Worm (Caenorhabditis elegans) whole organism, young adult: ENCODE results near the gene K08D12.4.

Experiments
- B0019.2 ChIP-seq: fragments of 200-800 bp; sonication (Bioruptor generic); conservative IDR thresholded peaks from 2 replicates; pipeline ENCODE4 v1.3.6; 2022; ENCODE audit warnings: missing genetic modification reagents, missing genetic modification characterization, missing compliant biosample characterization
- B0035.1 ChIP-seq: sonication (generic microtip); optimal IDR thresholded peaks from 2 replicates; lab custom pipeline; 2016; ENCODE audit warnings: missing genetic modification characterization, mild to moderate bottlenecking, missing compliant biosample characterization, missing genotype, missing genetic modification reagents
- B0336.3 ChIP-seq: fragments of 200-800 bp; sonication (Bioruptor generic); IDR thresholded peaks from 2 replicates; pipeline ENCODE4 v1.3.6; 2022; ENCODE audit warnings: missing genetic modification characterization, missing compliant biosample characterization
- F23B12.7 ChIP-seq: sonication (generic microtip); optimal IDR thresholded peaks from 2 replicates; lab custom pipeline; 2017; ENCODE audit warnings: missing genetic modification characterization, mild to moderate bottlenecking, missing compliant biosample characterization, antibody characterized with exemption, moderate library complexity; ENCODE audit not compliant: insufficient read depth
- F37B4.10 ChIP-seq: fragments of 200-800 bp; sonication (Bioruptor generic); IDR thresholded peaks from 2 replicates; pipeline ENCODE4 v1.3.6; 2022; ENCODE audit warnings: missing genetic modification characterization, missing compliant biosample characterization
- F52B5.7 ChIP-seq: sonication (generic microtip); optimal IDR thresholded peaks from 2 replicates; lab custom pipeline; 2016; ENCODE audit warnings: mild to moderate bottlenecking, missing genetic modification characterization, missing compliant biosample characterization
- F55B11.4 ChIP-seq: sonication (generic microtip); optimal IDR thresholded peaks from 2 replicates; lab custom pipeline; 2016; ENCODE audit warnings: missing compliant biosample characterization, missing genetic modification characterization, borderline replicate concordance; ENCODE audit not compliant: insufficient read depth
- T26A5.8 ChIP-seq: sonication (generic microtip); optimal IDR thresholded peaks from 2 replicates; lab custom pipeline; 2016; ENCODE audit warnings: missing genetic modification characterization, missing compliant biosample characterization
- Y53F4B.3 ChIP-seq: fragments of 200-800 bp; sonication (Bioruptor generic); IDR thresholded peaks from 2 replicates; pipeline ENCODE4 v1.3.6; 2022; ENCODE audit warnings: missing genetic modification reagents, missing genetic modification characterization, missing compliant biosample characterization
- Y53G8AR.9 ChIP-seq: fragments of 200-800 bp; sonication (Bioruptor generic); conservative IDR thresholded peaks from 2 replicates; pipeline ENCODE4 v1.3.6; 2022; ENCODE audit warnings: missing genetic modification reagents, missing genetic modification characterization, missing compliant biosample characterization
- Y67H2A.10 ChIP-seq: fragments of 200-800 bp; sonication (Bioruptor generic); conservative IDR thresholded peaks from 2 replicates; pipeline ENCODE4 v1.3.6; 2022; ENCODE audit warnings: missing genetic modification reagents, missing genetic modification characterization, missing compliant biosample characterization
- ZK185.1 ChIP-seq: sonication (generic microtip); optimal IDR thresholded peaks from 2 replicates; lab custom pipeline; 2016; ENCODE audit warnings: mild to moderate bottlenecking, missing genetic modification characterization, missing compliant biosample characterization; ENCODE audit not compliant: poor library complexity, severe bottlenecking
- akir-1 ChIP-seq: fragments of 200-800 bp; sonication (Bioruptor generic); optimal IDR thresholded peaks from 2 replicates; lab custom pipeline; 2018; ENCODE audit warnings: mild to moderate bottlenecking, missing genetic modification characterization, moderate library complexity, missing compliant biosample characterization
- aptf-2 ChIP-seq: fragments of 200-800 bp; sonication (Bioruptor generic); conservative IDR thresholded peaks from 2 replicates; pipeline ENCODE4 v1.3.6; 2022; ENCODE audit warnings: missing genetic modification reagents, missing genetic modification characterization, missing compliant biosample characterization
- aptf-3 ChIP-seq: fragments of 200-800 bp; sonication (Bioruptor generic); IDR thresholded peaks from 2 replicates; pipeline ENCODE4 v1.3.6; 2022; ENCODE audit warnings: missing genetic modification characterization, missing compliant biosample characterization
- attf-5 ChIP-seq: fragments of 200-800 bp; sonication (Bioruptor generic); optimal IDR thresholded peaks from 2 replicates; lab custom pipeline; 2018; ENCODE audit warnings: mild to moderate bottlenecking, missing genetic modification characterization, missing compliant biosample characterization
- bed-2 ChIP-seq: fragments of 200-800 bp; sonication (Bioruptor generic); IDR thresholded peaks from 2 replicates; pipeline ENCODE4 v1.3.6; 2022; ENCODE audit warnings: missing genetic modification reagents, missing genetic modification characterization, missing compliant biosample characterization
- ceh-27 ChIP-seq: fragments of 200-800 bp; sonication (Bioruptor generic); optimal IDR thresholded peaks from 2 replicates; lab custom pipeline; 2018; ENCODE audit warnings: mild to moderate bottlenecking, missing genetic modification characterization, moderate library complexity, missing compliant biosample characterization
- ceh-40 ChIP-seq: fragments of 200-800 bp; sonication (Bioruptor generic); IDR thresholded peaks from 2 replicates; pipeline ENCODE4 v1.3.6; 2022; ENCODE audit warnings: missing genetic modification characterization, missing compliant biosample characterization
- ceh-79 ChIP-seq: sonication (generic microtip); optimal IDR thresholded peaks from 2 replicates; lab custom pipeline; 2017; ENCODE audit warnings: mild to moderate bottlenecking, missing genetic modification characterization, missing compliant biosample characterization
- chd-7 ChIP-seq: sonication (generic microtip); optimal IDR thresholded peaks from 2 replicates; lab custom pipeline; 2016; ENCODE audit warnings: mild to moderate bottlenecking, missing genetic modification characterization, moderate library complexity, missing compliant biosample characterization
- die-1 ChIP-seq: sonication (generic microtip); optimal IDR thresholded peaks from 2 replicates; lab custom pipeline; 2016; ENCODE audit warnings: missing genotype, mild to moderate bottlenecking, missing genetic modification characterization, missing compliant biosample characterization
- dox-1 ChIP-seq: fragments of 200-800 bp; sonication (Bioruptor generic); IDR thresholded peaks from 2 replicates; pipeline ENCODE4 v1.3.6; 2022; ENCODE audit warnings: missing genetic modification reagents, missing genetic modification characterization, missing compliant biosample characterization
- egl-18 ChIP-seq: fragments of 200-800 bp; sonication (Bioruptor generic); IDR thresholded peaks from 2 replicates; pipeline ENCODE4 v1.3.6; 2022; ENCODE audit warnings: missing genetic modification reagents, missing genetic modification characterization, missing compliant biosample characterization
- egrh-3 ChIP-seq: fragments of 200-800 bp; sonication (Bioruptor generic); IDR thresholded peaks from 2 replicates; pipeline ENCODE4 v1.3.6; 2022; ENCODE audit warnings: missing genetic modification reagents, missing genetic modification characterization, missing compliant biosample characterization
- gei-17 ChIP-seq: fragments of 200-800 bp; sonication (Bioruptor generic); optimal IDR thresholded peaks from 2 replicates; lab custom pipeline; 2018; ENCODE audit warnings: mild to moderate bottlenecking, missing genetic modification characterization, missing compliant biosample characterization
- hlh-26 ChIP-seq: fragments of 200-800 bp; sonication (Bioruptor generic); conservative IDR thresholded peaks from 2 replicates; pipeline ENCODE4 v1.3.6; 2022; ENCODE audit warnings: missing genetic modification reagents, missing genetic modification characterization, missing compliant biosample characterization
- hrde-1 ChIP-seq: sonication (generic microtip); optimal IDR thresholded peaks from 2 replicates; lab custom pipeline; 2016; ENCODE audit warnings: missing genetic modification characterization, mild to moderate bottlenecking, missing compliant biosample characterization, moderate library complexity, missing genotype, missing genetic modification reagents, borderline replicate concordance
- lin-26 ChIP-seq: fragments of 200-800 bp; sonication (Bioruptor generic); IDR thresholded peaks from 2 replicates; pipeline ENCODE4 v1.3.6; 2022; ENCODE audit warnings: missing genetic modification reagents, missing genetic modification characterization, missing compliant biosample characterization
- lir-1 ChIP-seq: fragments of 200-800 bp; sonication (Bioruptor generic); conservative IDR thresholded peaks from 2 replicates; pipeline ENCODE4 v1.3.6; 2022; ENCODE audit warnings: missing genetic modification reagents, missing genetic modification characterization, missing compliant biosample characterization
- lsl-1 ChIP-seq: fragments of 200-800 bp; sonication (Bioruptor generic); optimal IDR thresholded peaks from 2 replicates; lab custom pipeline; 2018; ENCODE audit warnings: mild to moderate bottlenecking, missing genetic modification characterization, moderate library complexity, missing compliant biosample characterization
- madf-10 ChIP-seq: sonication (generic microtip); optimal IDR thresholded peaks from 2 replicates; lab custom pipeline; 2016; ENCODE audit warnings: mild to moderate bottlenecking, missing genetic modification characterization, missing compliant biosample characterization
- madf-3 ChIP-seq: fragments of 200-800 bp; sonication (Bioruptor generic); IDR thresholded peaks from 2 replicates; pipeline ENCODE4 v1.3.6; 2022; ENCODE audit warnings: missing genetic modification reagents, missing genetic modification characterization, missing compliant biosample characterization
- madf-8 ChIP-seq: fragments of 200-800 bp; sonication (Bioruptor generic); conservative IDR thresholded peaks from 2 replicates; pipeline ENCODE4 v1.3.6; 2022; ENCODE audit warnings: missing genetic modification reagents, missing genetic modification characterization, missing compliant biosample characterization
- mel-28 ChIP-seq: sonication (generic microtip); optimal IDR thresholded peaks from 2 replicates; lab custom pipeline; 2016; ENCODE audit warnings: borderline replicate concordance, mild to moderate bottlenecking, missing genetic modification characterization, missing compliant biosample characterization
- mes-4 ChIP-seq: sonication (generic microtip); optimal IDR thresholded peaks from 2 replicates; lab custom pipeline; 2016; ENCODE audit warnings: missing genotype, missing genetic modification characterization, missing compliant biosample characterization
- nfya-1 ChIP-seq: sonication (generic microtip); optimal IDR thresholded peaks from 2 replicates; lab custom pipeline; 2017; ENCODE audit warnings: antibody characterized with exemption, missing compliant biosample characterization, missing genetic modification characterization, borderline replicate concordance; ENCODE audit not compliant: insufficient read depth
- pbrm-1 ChIP-seq: fragments of 200-800 bp; sonication (Bioruptor generic); IDR thresholded peaks from 2 replicates; pipeline ENCODE4 v1.3.6; 2022; ENCODE audit warnings: missing genetic modification reagents, missing genetic modification characterization, missing compliant biosample characterization
- rec-8 ChIP-seq, 2 experiments: sonication (generic microtip); optimal IDR thresholded peaks; 2 replicates each; lab custom pipeline; 2016; ENCODE audit warnings: mild to moderate bottlenecking in 2 of 2, missing genetic modification characterization in 2 of 2, missing genetic modification reagents in 2 of 2, missing genotype in 2 of 2, missing biosample characterization in 1 of 2, missing compliant biosample characterization in 1 of 2, moderate library complexity in 1 of 2
- repo-1 ChIP-seq: sonication (generic microtip); optimal IDR thresholded peaks from 2 replicates; lab custom pipeline; 2017; ENCODE audit warnings: mild to moderate bottlenecking, missing genetic modification characterization, missing compliant biosample characterization
- sdz-38 ChIP-seq: sonication (generic microtip); optimal IDR thresholded peaks from 2 replicates; lab custom pipeline; 2016; ENCODE audit warnings: missing genotype, missing genetic modification characterization, missing compliant biosample characterization
- snpc-1.1 ChIP-seq: sonication (generic microtip); optimal IDR thresholded peaks from 2 replicates; lab custom pipeline; 2017; ENCODE audit warnings: missing genetic modification characterization, mild to moderate bottlenecking, missing compliant biosample characterization, antibody characterized with exemption, moderate library complexity, missing genotype, missing genetic modification reagents; ENCODE audit not compliant: insufficient read depth
- tbx-9 ChIP-seq: sonication (generic microtip); optimal IDR thresholded peaks from 2 replicates; lab custom pipeline; 2016; ENCODE audit warnings: borderline replicate concordance, missing genetic modification characterization, inconsistent platforms, missing compliant biosample characterization
- xnd-1 ChIP-seq: sonication (generic microtip); optimal IDR thresholded peaks from 2 replicates; lab custom pipeline; 2016; ENCODE audit warnings: missing genotype, missing genetic modification reagents, missing genetic modification characterization, missing compliant biosample characterization
- zim-3 ChIP-seq: sonication (generic microtip); optimal IDR thresholded peaks from 2 replicates; lab custom pipeline; 2017; ENCODE audit warnings: mild to moderate bottlenecking, missing genetic modification characterization, moderate library complexity, missing compliant biosample characterization
- ztf-25 ChIP-seq: fragments of 200-800 bp; sonication (Bioruptor generic); IDR thresholded peaks from 2 replicates; pipeline ENCODE4 v1.3.6; 2022; ENCODE audit warnings: missing genetic modification reagents, missing genetic modification characterization, missing compliant biosample characterization
- ztf-26 ChIP-seq: sonication (generic microtip); optimal IDR thresholded peaks from 2 replicates; lab custom pipeline; 2017; ENCODE audit warnings: missing genetic modification characterization, missing compliant biosample characterization

Gene K08D12.4

ce11 chrIV:1711029-1711489 is 4.0 kb downstream of the K08D12.4 start, which contains the start of gene rpi-2 (continued):
- peak; percentile 83 for TF ChIP-seq chd-7 (tag; lab: Kevin White, UChicago)
- peak; percentile 93 for TF ChIP-seq madf-3
- TF ChIP-seq ZK185.1 = no peak
- TF ChIP-seq mel-28 (tag; lab: Kevin White, UChicago) = no peak
- peak; percentile 97 for TF ChIP-seq F52B5.7 (tag; lab: Kevin White, UChicago)
- no peak for TF ChIP-seq egrh-3 (GFP tag; lab: Robert Waterston, UW)
- peak; percentile 96 for TF ChIP-seq Y53G8AR.9 (GFP tag; lab: Robert Waterston, UW)
- no peak for TF ChIP-seq Y67H2A.10
- TF ChIP-seq attf-5 (GFP tag; lab: Kevin White, UChicago) = peak; percentile 63
- no peak for TF ChIP-seq sdz-38 (tag; lab: Kevin White, UChicago)
- peak; percentile 97 for TF ChIP-seq B0336.3 (GFP tag; lab: Robert Waterston, UW)
- peak; percentile 80 for TF ChIP-seq B0035.1 (tag; lab: Kevin White, UChicago)
- TF ChIP-seq snpc-1.1 = peak; percentile 21
- TF ChIP-seq xnd-1 = peak; percentile 69
- peak; percentile 58 for TF ChIP-seq Y53F4B.3
- no peak for TF ChIP-seq nfya-1 (tag; lab: Kevin White, UChicago)
- TF ChIP-seq lsl-1 (GFP tag; lab: Kevin White, UChicago) = peak; percentile 68
- no peak for TF ChIP-seq ztf-25 (GFP tag; lab: Robert Waterston, UW)
- TF ChIP-seq aptf-3 = peak; percentile 91
- peak; percentile 83 for TF ChIP-seq ceh-79 (tag; lab: Kevin White, UChicago)
- peak; percentile 40 to 50 for TF ChIP-seq rec-8 (tag; optimal IDR thresholded peaks at IDR 0.05; lab: Kevin White, UChicago)
- 0 out of 2 replicates have a peak, but pooled peaks have one; percentile 36 for TF ChIP-seq egl-18 (GFP tag; lab: Robert Waterston, UW)
- peak; percentile 5 for TF ChIP-seq gei-17 (GFP tag; lab: Kevin White, UChicago)
- TF ChIP-seq akir-1 (GFP tag; lab: Kevin White, UChicago) = no peak
- peak; percentile 44 for TF ChIP-seq tbx-9 (tag; lab: Kevin White, UChicago)
- peak; percentile 88 for TF ChIP-seq T26A5.8
- TF ChIP-seq hlh-26 (GFP tag; lab: Robert Waterston, UW) = 0 out of 2 replicates have a peak, but pooled peaks have one; percentile 70
- 0 out of 2 replicates have a peak, but pooled peaks have one; percentile 38 for TF ChIP-seq F37B4.10 (GFP tag; lab: Robert Waterston, UW)
- TF ChIP-seq pbrm-1 = peak; percentile 83
- TF ChIP-seq F55B11.4 (tag; lab: Kevin White, UChicago) = no peak
- no peak for TF ChIP-seq B0019.2 (GFP tag; lab: Robert Waterston, UW)
- TF ChIP-seq die-1 = peak; percentile 71
- TF ChIP-seq aptf-2 (GFP tag; lab: Robert Waterston, UW) = 0 out of 2 replicates have a peak, but pooled peaks have one; percentile 41
- peak; percentile 94 for TF ChIP-seq ceh-40 (GFP tag; lab: Robert Waterston, UW)
- TF ChIP-seq lir-1 (GFP tag; lab: Robert Waterston, UW) = no peak
- no peak for TF ChIP-seq F23B12.7 (tag; lab: Kevin White, UChicago)
- peak; percentile 15 for TF ChIP-seq ztf-26 (tag; lab: Kevin White, UChicago)
- peak; percentile 95 for TF ChIP-seq hrde-1 (tag; lab: Kevin White, UChicago)
- TF ChIP-seq ceh-27 (GFP tag; lab: Kevin White, UChicago) = peak; percentile 46
- peak; percentile 92 for TF ChIP-seq zim-3
- peak; percentile 51 for TF ChIP-seq madf-8 (GFP tag; lab: Robert Waterston, UW)
- peak; percentile 60 for TF ChIP-seq mes-4 (tag; lab: Kevin White, UChicago)
- TF ChIP-seq dox-1 (GFP tag; lab: Robert Waterston, UW) = peak; percentile 82
- TF ChIP-seq lin-26 = peak; percentile 96
- TF ChIP-seq bed-2 = no peak
- peak; percentile 83 for TF ChIP-seq repo-1 (tag; lab: Kevin White, UChicago)
- no peak for TF ChIP-seq madf-10 (tag; lab: Kevin White, UChicago)
